Worm (Caenorhabditis elegans) whole organism, L4 larva: ENCODE data around the gene K11C4.1.

Experiments used
- Y75B8A.6 ChIP-seq: fragments of 200-800 bp; sonication (Bioruptor generic); IDR thresholded peaks from 2 replicates; pipeline ENCODE4 v1.3.6; 2022; ENCODE audit warnings: missing genetic modification reagents, missing genetic modification characterization, missing compliant biosample characterization
- ceh-32 ChIP-seq: sonication (generic microtip); optimal IDR thresholded peaks from 2 replicates; lab custom pipeline; 2016; ENCODE audit warnings: mild to moderate bottlenecking, missing genetic modification characterization, missing compliant biosample characterization; ENCODE audit not compliant: poor library complexity
- ces-1 ChIP-seq: fragments of 150-350 bp; sonication (generic microtip); optimal IDR thresholded peaks from 4 replicates; lab custom pipeline; 2014; ENCODE audit warnings: missing biosample characterization, missing genetic modification reagents, missing genetic modification characterization
- dpl-1 ChIP-seq: fragments of 150-350 bp; optimal IDR thresholded peaks from 2 replicates; lab custom pipeline; 2014; ENCODE audit warnings: missing biosample characterization, missing genetic modification reagents, missing genetic modification characterization
- jun-1 ChIP-seq: fragments of 150-350 bp; optimal IDR thresholded peaks from 2 replicates; lab custom pipeline; 2014; ENCODE audit warnings: missing biosample characterization, missing genetic modification reagents, missing genetic modification characterization
- lin-1 ChIP-seq: fragments of 200-800 bp; sonication (Bioruptor generic); IDR thresholded peaks from 2 replicates; pipeline ENCODE4 v1.3.6; 2022; ENCODE audit warnings: missing genetic modification reagents, missing genetic modification characterization, missing compliant biosample characterization
- mdt-29 ChIP-seq: fragments of 200-800 bp; sonication (Bioruptor generic); IDR thresholded peaks from 2 replicates; pipeline ENCODE4 v1.3.6; 2022; ENCODE audit warnings: missing genetic modification reagents, missing genetic modification characterization, missing compliant biosample characterization
- mep-1 ChIP-seq: fragments of 150-350 bp; sonication (generic microtip); optimal IDR thresholded peaks from 3 replicates; lab custom pipeline; 2014; ENCODE audit warnings: missing biosample characterization, missing genetic modification characterization
- nhr-28 ChIP-seq: fragments of 150-350 bp; optimal IDR thresholded peaks from 2 replicates; lab custom pipeline; 2014; ENCODE audit warnings: missing biosample characterization, missing genetic modification characterization
- nhr-42 ChIP-seq: fragments of 200-800 bp; sonication (Bioruptor generic); IDR thresholded peaks from 2 replicates; pipeline ENCODE4 v1.3.6; 2022; ENCODE audit warnings: missing genetic modification characterization, missing compliant biosample characterization
- vab-7 ChIP-seq: fragments of 200-800 bp; sonication (Bioruptor generic); IDR thresholded peaks from 2 replicates; pipeline ENCODE4 v1.3.6; 2022; ENCODE audit warnings: missing genetic modification reagents, missing genetic modification characterization, missing compliant biosample characterization
- zfp-2 ChIP-seq: sonication (generic microtip); optimal IDR thresholded peaks from 2 replicates; lab custom pipeline; 2016; ENCODE audit warnings: mild to moderate bottlenecking, missing genetic modification characterization, missing compliant biosample characterization
- zip-2 ChIP-seq: fragments of 150-350 bp; optimal IDR thresholded peaks from 2 replicates; lab custom pipeline; 2014; ENCODE audit warnings: missing biosample characterization, missing genetic modification characterization
- ztf-11 ChIP-seq: fragments of 150-350 bp; optimal IDR thresholded peaks from 2 replicates; lab custom pipeline; 2014; ENCODE audit warnings: missing biosample characterization, missing genetic modification characterization

DNA sequence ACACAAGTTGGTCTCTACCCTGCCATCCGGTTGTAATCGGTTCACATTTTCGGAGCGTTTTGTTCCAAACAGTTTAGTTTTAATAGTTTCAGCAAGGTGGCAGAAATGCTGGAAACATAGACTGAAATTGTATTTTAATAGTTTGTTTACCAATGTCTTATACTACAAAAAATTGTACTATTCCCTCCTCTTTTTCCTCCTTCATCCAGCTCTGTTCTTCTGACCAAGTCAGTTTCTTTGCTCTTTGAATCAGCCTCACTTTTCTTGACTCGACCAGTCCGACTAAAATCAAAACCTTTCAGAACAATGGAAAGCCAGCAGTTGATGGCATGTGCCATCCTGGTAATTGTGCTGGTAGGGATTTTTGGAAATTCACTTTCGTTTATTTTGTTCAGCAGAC is 26.8 kb upstream of the K11C4.1 start, which contains the start of gene frpr-18:
- no peak for TF ChIP-seq nhr-28 (tag; lab: Kevin White, UChicago)
- TF ChIP-seq nhr-42 (GFP tag; lab: Robert Waterston, UW), result no peak
- no peak for TF ChIP-seq ceh-32
- no peak for TF ChIP-seq lin-1
- no peak for TF ChIP-seq jun-1 (tag; lab: Kevin White, UChicago)
- no peak for TF ChIP-seq zip-2
- TF ChIP-seq Y75B8A.6 (GFP tag; lab: Robert Waterston, UW), result no peak
- TF ChIP-seq dpl-1 (GFP tag; lab: Kevin White, UChicago), result no peak
- TF ChIP-seq ces-1 (GFP tag; lab: Kevin White, UChicago), result no peak
- no peak for TF ChIP-seq vab-7
- no peak for TF ChIP-seq ztf-11
- no peak for TF ChIP-seq mdt-29 (GFP tag; lab: Robert Waterston, UW)
- no peak for TF ChIP-seq zfp-2
- no peak for TF ChIP-seq mep-1 (tag; lab: Kevin White, UChicago)
